Worm (Caenorhabditis elegans) whole organism, L1 larva: ENCODE measurements around the gene srh-172.

Experiments
- C16A3.4 ChIP-seq: fragments of 150-350 bp; optimal IDR thresholded peaks from 2 replicates; lab custom pipeline; 2014; ENCODE audit warnings: missing biosample characterization, missing genetic modification characterization
- Y116A8C.19 ChIP-seq: sonication (generic microtip); optimal IDR thresholded peaks from 2 replicates; lab custom pipeline; 2016; ENCODE audit warnings: missing compliant biosample characterization, missing genetic modification characterization, borderline replicate concordance
- blmp-1 ChIP-seq: fragments of 150-350 bp; optimal IDR thresholded peaks from 2 replicates; lab custom pipeline; 2014; ENCODE audit warnings: missing biosample characterization, missing genetic modification characterization
- ceh-82 ChIP-seq, 3 experiments: fragments of 150-350 bp in 1 of 3; sonication (generic microtip) in 2 of 3; optimal IDR thresholded peaks; 2 replicates each; lab custom pipeline; 2014 to 2017; ENCODE audit warnings: missing biosample characterization in 3 of 3, missing genetic modification characterization in 3 of 3
- ceh-90 ChIP-seq: sonication (generic microtip); optimal IDR thresholded peaks from 2 replicates; lab custom pipeline; 2016; ENCODE audit warnings: missing genetic modification characterization, missing compliant biosample characterization
- dsc-1 ChIP-seq: sonication (generic microtip); optimal IDR thresholded peaks from 2 replicates; lab custom pipeline; 2016; ENCODE audit warnings: mild to moderate bottlenecking, missing genetic modification characterization, missing compliant biosample characterization
- efl-1 ChIP-seq, 4 experiments: fragments of 150-350 bp; optimal IDR thresholded peaks in 3 of 4; peaks in 1 of 4; 1 replicate in 1 of 4; 2 replicates in 3 of 4; lab custom pipeline; 2014; ENCODE audit warnings: missing biosample characterization in 2 of 4, missing genetic modification characterization in 2 of 4, missing genetic modification reagents in 2 of 4
- egl-27 ChIP-seq, 2 experiments: fragments of 150-350 bp in 1 of 2; sonication (generic microtip); optimal IDR thresholded peaks; 3 replicates each; lab custom pipeline; 2017 to 2018; ENCODE audit warnings: missing biosample characterization in 2 of 2, missing genetic modification characterization in 2 of 2, missing genetic modification reagents in 2 of 2
- elt-3 ChIP-seq, 6 experiments: fragments of 150-350 bp in 1 of 6; sonication (generic microtip); optimal IDR thresholded peaks; 2 replicates each; lab custom pipeline; 2017 to 2018; ENCODE audit warnings: missing biosample characterization in 6 of 6, missing genetic modification characterization in 6 of 6, inconsistent platforms in 1 of 6
- fkh-4 ChIP-seq: sonication (generic microtip); optimal IDR thresholded peaks from 2 replicates; lab custom pipeline; 2016; ENCODE audit warnings: missing compliant biosample characterization, missing genetic modification characterization, borderline replicate concordance
- fkh-8 ChIP-seq: sonication (generic microtip); optimal IDR thresholded peaks from 2 replicates; lab custom pipeline; 2016; ENCODE audit warnings: mild to moderate bottlenecking, missing genetic modification characterization, missing compliant biosample characterization
- grh-1 ChIP-seq: fragments of 200-800 bp; sonication (Bioruptor generic); IDR thresholded peaks from 2 replicates; pipeline ENCODE4 v1.3.6; 2022; ENCODE audit warnings: missing genetic modification reagents, missing genetic modification characterization, missing compliant biosample characterization
- irx-1 ChIP-seq: sonication (generic microtip); optimal IDR thresholded peaks from 2 replicates; lab custom pipeline; 2016; ENCODE audit warnings: missing genetic modification characterization, missing compliant biosample characterization
- isw-1 ChIP-seq: fragments of 200-800 bp; sonication (Bioruptor generic); IDR thresholded peaks from 2 replicates; pipeline ENCODE4 v1.3.6; 2022; ENCODE audit warnings: missing genetic modification characterization, missing compliant biosample characterization
- jun-1 ChIP-seq: fragments of 150-350 bp; optimal IDR thresholded peaks from 2 replicates; lab custom pipeline; 2014; ENCODE audit warnings: missing biosample characterization, missing genetic modification reagents, missing genetic modification characterization
- lin-13 ChIP-seq: fragments of 150-350 bp; optimal IDR thresholded peaks from 2 replicates; lab custom pipeline; 2014; ENCODE audit warnings: missing biosample characterization, missing genetic modification reagents, missing genetic modification characterization
- lin-14 ChIP-seq: fragments of 200-800 bp; sonication (Bioruptor generic); optimal IDR thresholded peaks from 2 replicates; lab custom pipeline; 2018; ENCODE audit warnings: mild to moderate bottlenecking, missing genetic modification characterization, moderate library complexity, missing compliant biosample characterization
- lir-3 ChIP-seq: sonication (generic microtip); optimal IDR thresholded peaks from 2 replicates; lab custom pipeline; 2016; ENCODE audit warnings: mild to moderate bottlenecking, missing genetic modification characterization, moderate library complexity, missing compliant biosample characterization; ENCODE audit not compliant: poor library complexity
- lsy-2 ChIP-seq, 2 experiments: fragments of 150-350 bp; optimal IDR thresholded peaks; 2 replicates each; lab custom pipeline; 2014; ENCODE audit warnings: missing biosample characterization in 2 of 2, missing genetic modification characterization in 2 of 2
- mab-9 ChIP-seq: fragments of 200-800 bp; sonication (Bioruptor generic); IDR thresholded peaks from 2 replicates; pipeline ENCODE4 v1.3.6; 2022; ENCODE audit warnings: missing genetic modification reagents, missing genetic modification characterization, missing compliant biosample characterization
- mdl-1 ChIP-seq, 2 experiments: fragments of 150-350 bp; optimal IDR thresholded peaks; 2 replicates each; lab custom pipeline; 2014 to 2017; ENCODE audit warnings: missing biosample characterization in 2 of 2, missing genetic modification characterization in 2 of 2, inconsistent platforms in 1 of 2
- nhr-12 ChIP-seq: sonication (generic microtip); optimal IDR thresholded peaks from 2 replicates; lab custom pipeline; 2017; ENCODE audit warnings: missing biosample characterization, missing genetic modification characterization
- nhr-19 ChIP-seq: fragments of 200-800 bp; sonication (Bioruptor generic); conservative IDR thresholded peaks from 2 replicates; pipeline ENCODE4 v1.3.6; 2022; ENCODE audit warnings: missing genetic modification characterization, missing compliant biosample characterization
- nhr-20 ChIP-seq: sonication (generic microtip); optimal IDR thresholded peaks from 2 replicates; lab custom pipeline; 2016; ENCODE audit warnings: mild to moderate bottlenecking, missing genetic modification characterization, missing compliant biosample characterization
- nhr-28 ChIP-seq: fragments of 150-350 bp; optimal IDR thresholded peaks from 2 replicates; lab custom pipeline; 2014; ENCODE audit warnings: missing biosample characterization, missing genetic modification characterization
- nhr-84 ChIP-seq: sonication (generic microtip); optimal IDR thresholded peaks from 2 replicates; lab custom pipeline; 2017; ENCODE audit warnings: missing biosample characterization, missing genetic modification characterization
- nhr-90 ChIP-seq: sonication (generic microtip); optimal IDR thresholded peaks from 2 replicates; lab custom pipeline; 2016; ENCODE audit warnings: mild to moderate bottlenecking, missing genetic modification characterization, missing compliant biosample characterization; ENCODE audit not compliant: poor library complexity
- pax-3 ChIP-seq: fragments of 200-800 bp; sonication (Bioruptor generic); optimal IDR thresholded peaks from 2 replicates; lab custom pipeline; 2018; ENCODE audit warnings: mild to moderate bottlenecking, missing genetic modification characterization, moderate library complexity, missing compliant biosample characterization
- skn-1 ChIP-seq: fragments of 150-350 bp; optimal IDR thresholded peaks from 2 replicates; lab custom pipeline; 2014; ENCODE audit warnings: missing biosample characterization, missing genetic modification characterization
- snpc-4 ChIP-seq: fragments of 150-350 bp; optimal IDR thresholded peaks from 2 replicates; lab custom pipeline; 2014; ENCODE audit warnings: missing biosample characterization, missing genetic modification characterization
- sox-4 ChIP-seq: sonication (generic microtip); optimal IDR thresholded peaks from 2 replicates; lab custom pipeline; 2016; ENCODE audit warnings: missing genetic modification characterization, missing compliant biosample characterization
- unc-130 ChIP-seq: fragments of 150-350 bp; optimal IDR thresholded peaks from 2 replicates; lab custom pipeline; 2017; ENCODE audit warnings: missing biosample characterization, missing genetic modification characterization, inconsistent platforms
- unc-86 ChIP-seq: sonication (generic microtip); optimal IDR thresholded peaks from 2 replicates; lab custom pipeline; 2016; ENCODE audit warnings: missing genetic modification characterization, missing compliant biosample characterization
- unc-98 ChIP-seq: fragments of 200-800 bp; sonication (Bioruptor generic); IDR thresholded peaks from 2 replicates; pipeline ENCODE4 v1.3.6; 2022; ENCODE audit warnings: missing genetic modification characterization, missing compliant biosample characterization
- zip-4 ChIP-seq: fragments of 200-800 bp; sonication (Bioruptor generic); optimal IDR thresholded peaks from 2 replicates; lab custom pipeline; 2018; ENCODE audit warnings: mild to moderate bottlenecking, missing genetic modification characterization, moderate library complexity, missing compliant biosample characterization

Gene srh-172

DNA sequence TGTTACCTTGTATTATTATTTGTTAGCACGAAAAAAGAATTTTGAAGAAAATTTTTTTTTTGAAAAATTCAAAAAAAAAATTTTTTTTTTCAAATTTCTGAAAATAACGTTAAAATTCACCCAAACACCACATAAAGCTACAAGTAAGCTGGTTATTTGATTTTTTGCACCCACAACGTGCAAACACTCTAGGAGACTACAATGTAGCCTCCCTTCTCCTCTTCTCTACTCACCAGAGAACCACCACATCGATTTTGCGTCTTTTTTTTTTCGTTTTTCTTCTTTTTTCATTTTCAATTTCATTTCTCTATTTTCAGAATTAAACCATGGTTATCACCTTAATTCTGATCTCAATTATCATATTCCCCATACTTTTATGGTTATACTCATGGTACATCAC, 3.7 kb upstream of the srh-172 start, which contains the start of gene abhd-3.1:
abhd-3.1 (plus strand) TSS at position 318 of the 400 bp plus-strand sequence.
- TF ChIP-seq fkh-8 (tag; lab: Kevin White, UChicago) (no peak), blmp-1 (tag; lab: Kevin White, UChicago) (peak; percentile 2), nhr-20 (tag; lab: Kevin White, UChicago) (peak; percentile 64), nhr-12 (tag; lab: Kevin White, UChicago) (no peak), nhr-19 (GFP tag; lab: Robert Waterston, UW) (peak; percentile 34)

- no peak for TF ChIP-seq nhr-84 (tag; lab: Kevin White, UChicago)
- no peak for TF ChIP-seq nhr-28 (tag; lab: Kevin White, UChicago)
- TF ChIP-seq elt-3 (tag; optimal IDR thresholded peaks at IDR 0.05; lab: Kevin White, UChicago), result no peak
- TF ChIP-seq unc-98 (GFP tag; lab: Robert Waterston, UW), result no peak
- no peak for TF ChIP-seq isw-1 (GFP tag; lab: Robert Waterston, UW)
- TF ChIP-seq fkh-4 (tag; lab: Kevin White, UChicago), result no peak
- TF ChIP-seq jun-1 (tag; lab: Kevin White, UChicago), result no peak
- TF ChIP-seq lin-13, result no peak
- no peak for TF ChIP-seq pax-3
- TF ChIP-seq sox-4 (tag; lab: Kevin White, UChicago), result no peak
- TF ChIP-seq mab-9 (GFP tag; lab: Robert Waterston, UW), result no peak
- no peak for TF ChIP-seq ceh-82 (tag; optimal IDR thresholded peaks at IDR 0.05; lab: Kevin White, UChicago)
- TF ChIP-seq lin-14 (GFP tag; lab: Kevin White, UChicago), result no peak
- no peak for TF ChIP-seq lsy-2 (tag; optimal IDR thresholded peaks at IDR 0.05; lab: Kevin White, UChicago)
- no peak for TF ChIP-seq dsc-1 (tag; lab: Kevin White, UChicago)
- no peak for TF ChIP-seq egl-27 (tag; optimal IDR thresholded peaks at IDR 0.05; lab: Kevin White, UChicago)
Measured at ce11 chrV:19961971-19962370, 3.1 kb downstream of the srh-172 start.

ce11 chrV:19965626-19966025, 6.8 kb downstream of the srh-172 start, which contains the start of gene srh-171:
TSS of gene srh-171 (plus strand) at chrV:19965700.
- TF ChIP-seq Y116A8C.19 (no peak), efl-1 (optimal IDR thresholded peaks at IDR 0.05; lab: Kevin White, UChicago) (no peak), efl-1 (GFP tag; optimal IDR thresholded peaks at IDR 0.05 in 1 of 2; lab: Kevin White, UChicago) (peak in 1 of 2 experiments; percentile 69)
- TF ChIP-seq, all 84 proteins: peak for 1

- TF ChIP-seq zip-4 (GFP tag; lab: Kevin White, UChicago) (no peak), lin-13 (no peak), elt-3 (tag; optimal IDR thresholded peaks at IDR 0.05; lab: Kevin White, UChicago) (no peak), unc-86 (tag; lab: Kevin White, UChicago) (no peak), dsc-1 (tag; lab: Kevin White, UChicago) (no peak), ceh-90 (tag; lab: Kevin White, UChicago) (no peak), unc-130 (tag; lab: Kevin White, UChicago) (no peak), skn-1 (no peak), irx-1 (no peak), nhr-90 (tag; lab: Kevin White, UChicago) (no peak), egl-27 (tag; optimal IDR thresholded peaks at IDR 0.05; lab: Kevin White, UChicago) (no peak)
Measured at ce11 chrV:19972984-19973383, 14.1 kb downstream of the srh-172 start, which contains the start of gene srh-173. TSS of gene srh-173 (plus strand) at chrV:19973284.

- TF ChIP-seq nhr-28 (tag; lab: Kevin White, UChicago), result no peak
- TF ChIP-seq C16A3.4 (tag; lab: Kevin White, UChicago), result no peak
- TF ChIP-seq isw-1 (GFP tag; lab: Robert Waterston, UW), result no peak
- TF ChIP-seq grh-1 (GFP tag; lab: Robert Waterston, UW), result no peak
- TF ChIP-seq blmp-1 (tag; lab: Kevin White, UChicago), result no peak
- no peak for TF ChIP-seq lir-3 (tag; lab: Kevin White, UChicago)
- no peak for TF ChIP-seq mdl-1 (tag; optimal IDR thresholded peaks at IDR 0.05; lab: Kevin White, UChicago)
- TF ChIP-seq efl-1 (optimal IDR thresholded peaks at IDR 0.05; lab: Kevin White, UChicago), result no peak
- no peak for TF ChIP-seq efl-1 (GFP tag; optimal IDR thresholded peaks at IDR 0.05 in 1 of 2; lab: Kevin White, UChicago)
- TF ChIP-seq snpc-4 (tag; lab: Kevin White, UChicago), result no peak
- no peak for TF ChIP-seq mab-9 (GFP tag; lab: Robert Waterston, UW)
Measured at ce11 chrV:19978220-19978619, 19.4 kb downstream of the srh-172 start, which contains the start of gene srh-183. TSS of gene srh-183 (minus strand) at chrV:19978320.
